Worm (Caenorhabditis elegans) whole organism, late embryonic: ENCODE results near the gene ergi-1.

Source experiments
- ama-1 ChIP-seq: fragments of 150-350 bp; optimal IDR thresholded peaks from 2 replicates; lab custom pipeline; 2014
- ceh-34 ChIP-seq: sonication (generic microtip); optimal IDR thresholded peaks from 2 replicates; lab custom pipeline; 2016; ENCODE audit warnings: mild to moderate bottlenecking, missing genetic modification characterization, missing compliant biosample characterization
- dmd-4 ChIP-seq: sonication (generic microtip); optimal IDR thresholded peaks from 2 replicates; lab custom pipeline; 2016; ENCODE audit warnings: borderline replicate concordance, missing genetic modification characterization, missing compliant biosample characterization
- elt-4 ChIP-seq: sonication (generic microtip); optimal IDR thresholded peaks from 2 replicates; lab custom pipeline; 2016; ENCODE audit warnings: missing genetic modification characterization, missing compliant biosample characterization
- hlh-30 ChIP-seq: sonication (generic microtip); optimal IDR thresholded peaks from 2 replicates; lab custom pipeline; 2017; ENCODE audit warnings: antibody characterized with exemption, missing genetic modification characterization, missing compliant biosample characterization; ENCODE audit not compliant: insufficient read depth
- lim-6 ChIP-seq: sonication (generic microtip); optimal IDR thresholded peaks from 2 replicates; lab custom pipeline; 2016; ENCODE audit warnings: missing genetic modification characterization, missing compliant biosample characterization
- nhr-11 ChIP-seq: fragments of 150-350 bp; optimal IDR thresholded peaks from 2 replicates; lab custom pipeline; 2014; ENCODE audit warnings: missing biosample characterization, missing genetic modification characterization
- pag-3 ChIP-seq: sonication (generic microtip); optimal IDR thresholded peaks from 2 replicates; lab custom pipeline; 2016; ENCODE audit warnings: missing compliant biosample characterization, missing genetic modification characterization, borderline replicate concordance
- ref-2 ChIP-seq: sonication (generic microtip); optimal IDR thresholded peaks from 2 replicates; lab custom pipeline; 2016; ENCODE audit warnings: missing genetic modification characterization, missing compliant biosample characterization

DNA sequence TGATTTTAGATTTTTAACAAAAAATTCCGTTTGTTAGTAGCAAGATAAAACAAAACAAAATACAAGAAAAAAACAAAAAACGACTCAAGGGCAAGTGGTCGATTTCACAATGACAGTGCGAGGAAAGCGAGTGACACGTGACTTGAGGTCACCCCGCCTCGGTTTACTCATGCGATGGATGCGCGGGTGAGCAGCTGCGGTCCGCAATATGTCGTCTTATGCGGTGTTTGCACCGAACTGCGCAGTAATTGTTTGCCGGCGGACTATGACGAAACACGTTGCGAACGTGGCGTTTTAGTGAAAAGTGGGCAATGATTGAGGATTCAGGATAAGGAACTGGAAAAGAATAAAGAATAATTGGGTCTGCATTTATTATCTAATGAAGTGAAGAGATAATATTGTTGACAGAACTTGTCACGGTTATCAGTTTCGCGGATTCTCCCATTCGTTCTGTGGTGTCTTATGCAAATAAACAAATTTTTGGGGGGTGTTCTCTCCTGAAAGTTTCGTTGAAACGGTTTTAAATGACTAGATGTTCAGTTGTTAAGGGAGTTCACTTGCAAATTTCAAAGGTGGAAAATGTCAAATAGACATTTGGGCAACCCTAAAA, 36.4 kb upstream of the ergi-1 start:
- TF ChIP-seq nhr-11 (tag; lab: Kevin White, UChicago) (no peak), ama-1 (no peak), pag-3 (tag; lab: Kevin White, UChicago) (no peak), elt-4 (no peak), lim-6 (no peak), dmd-4 (tag; lab: Kevin White, UChicago) (no peak), hlh-30 (tag; lab: Kevin White, UChicago) (peak; percentile 96), ref-2 (tag; lab: Kevin White, UChicago) (no peak), ceh-34 (tag; lab: Kevin White, UChicago) (peak; percentile 31)
